Fruit fly (Drosophila melanogaster) whole organism: ENCODE measurements around the gene sing.

Experiments
- pan ChIP-seq: fragments of >200 bp; optimal IDR thresholded peaks from 2 replicates; lab custom pipeline; 2017
- psq ChIP-seq: fragments of >200 bp; optimal IDR thresholded peaks from 2 replicates; lab custom pipeline; 2017

- TF ChIP-seq pan (lab: Kevin White, UChicago) (no peak), psq (no peak)
Measured at dm6 chrX:16651625-16652024, 27.5 kb upstream of the sing start.
